Worm (Caenorhabditis elegans): ENCODE measurements around the gene tbc-6.

Gene tbc-6

DNA sequence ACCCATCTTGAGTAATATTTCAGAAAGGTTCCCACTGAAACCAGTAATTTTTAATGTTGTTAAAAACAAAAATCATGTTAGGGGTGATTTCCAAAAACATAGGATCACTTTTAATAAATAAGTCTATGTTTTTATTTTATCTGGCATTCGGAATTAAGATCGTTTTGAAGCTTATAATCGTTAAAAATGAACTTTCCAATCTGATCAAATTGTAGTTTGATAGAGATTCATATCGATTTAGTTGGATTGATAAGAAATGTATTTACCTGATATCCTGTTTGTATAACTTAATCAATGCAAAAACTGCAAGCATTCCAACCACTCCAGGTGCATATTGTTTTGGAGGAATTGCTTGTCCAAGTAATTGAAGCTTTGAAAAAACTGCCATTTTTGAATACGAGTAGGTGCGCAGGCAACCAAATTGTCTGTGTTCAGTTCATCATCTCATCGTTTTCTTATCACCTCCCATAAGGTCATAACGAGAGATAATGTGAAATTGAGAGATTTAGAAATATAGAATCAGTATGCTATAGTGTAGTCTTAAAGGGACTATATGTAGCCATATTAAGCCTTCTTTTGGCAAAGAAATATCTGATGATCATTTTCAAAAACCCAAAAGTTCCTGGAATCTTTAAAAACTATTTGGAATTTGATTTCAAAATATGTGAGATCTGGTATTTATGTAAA lies 39.5 kb downstream of the tbc-6 start, which contains the start of gene pmp-2:
Gene pmp-2 (minus strand): TSS at position 487 of the 687 bp plus-strand sequence.
- TF ChIP-seq elt-2 (tag; optimal IDR thresholded peaks at IDR 0.05) (peak; percentile 42), hlh-30 (tag; optimal IDR thresholded peaks at IDR 0.05; ENCODE audit: insufficient read depth) (no peak)

DNA sequence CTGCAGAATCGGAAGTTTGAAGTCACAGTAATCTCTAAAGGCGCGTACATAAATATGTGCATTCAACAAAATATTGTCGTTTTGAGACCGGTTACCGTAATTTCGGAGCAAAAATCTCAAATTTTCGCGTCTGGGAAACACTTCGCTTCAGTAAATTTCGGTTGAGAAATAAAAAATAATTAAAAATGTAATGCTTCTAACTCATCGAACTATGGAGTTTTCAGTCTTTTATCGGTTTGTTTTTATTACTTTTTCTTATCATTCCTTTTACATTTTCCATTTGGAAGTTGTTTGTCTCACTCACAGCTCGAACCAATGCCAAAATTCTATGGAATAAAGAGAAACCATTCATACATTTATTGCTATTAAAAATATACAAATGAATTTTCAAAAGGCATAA lies 40.3 kb downstream of the tbc-6 start:
- TF ChIP-seq ceh-22 (tag; optimal IDR thresholded peaks at IDR 0.05) (no peak), C38D4.7 (GFP tag; optimal IDR thresholded peaks at IDR 0.05) (no peak), C08G9.2 (tag; optimal IDR thresholded peaks at IDR 0.05) (no peak), ceh-31 (tag; optimal IDR thresholded peaks at IDR 0.05) (no peak), unc-55 (GFP tag; optimal IDR thresholded peaks at IDR 0.05) (no peak), pag-3 (tag; optimal IDR thresholded peaks at IDR 0.05; ENCODE audit: borderline replicate concordance) (no peak), ceh-19 (GFP tag; optimal IDR thresholded peaks at IDR 0.05) (no peak), fkh-10 (GFP tag; optimal IDR thresholded peaks at IDR 0.05) (no peak), dmd-4 (tag; optimal IDR thresholded peaks at IDR 0.05; ENCODE audit: borderline replicate concordance) (no peak), ceh-2 (tag; optimal IDR thresholded peaks at IDR 0.05) (no peak), ets-4 (tag; optimal IDR thresholded peaks at IDR 0.05) (no peak), pros-1 (tag; optimal IDR thresholded peaks at IDR 0.05) (no peak), zip-5 (tag; optimal IDR thresholded peaks at IDR 0.05) (no peak), pax-1 (tag; optimal IDR thresholded peaks at IDR 0.05) (no peak), hlh-6 (tag; optimal IDR thresholded peaks at IDR 0.05) (no peak), tbx-2 (tag; optimal IDR thresholded peaks at IDR 0.05) (no peak)

DNA sequence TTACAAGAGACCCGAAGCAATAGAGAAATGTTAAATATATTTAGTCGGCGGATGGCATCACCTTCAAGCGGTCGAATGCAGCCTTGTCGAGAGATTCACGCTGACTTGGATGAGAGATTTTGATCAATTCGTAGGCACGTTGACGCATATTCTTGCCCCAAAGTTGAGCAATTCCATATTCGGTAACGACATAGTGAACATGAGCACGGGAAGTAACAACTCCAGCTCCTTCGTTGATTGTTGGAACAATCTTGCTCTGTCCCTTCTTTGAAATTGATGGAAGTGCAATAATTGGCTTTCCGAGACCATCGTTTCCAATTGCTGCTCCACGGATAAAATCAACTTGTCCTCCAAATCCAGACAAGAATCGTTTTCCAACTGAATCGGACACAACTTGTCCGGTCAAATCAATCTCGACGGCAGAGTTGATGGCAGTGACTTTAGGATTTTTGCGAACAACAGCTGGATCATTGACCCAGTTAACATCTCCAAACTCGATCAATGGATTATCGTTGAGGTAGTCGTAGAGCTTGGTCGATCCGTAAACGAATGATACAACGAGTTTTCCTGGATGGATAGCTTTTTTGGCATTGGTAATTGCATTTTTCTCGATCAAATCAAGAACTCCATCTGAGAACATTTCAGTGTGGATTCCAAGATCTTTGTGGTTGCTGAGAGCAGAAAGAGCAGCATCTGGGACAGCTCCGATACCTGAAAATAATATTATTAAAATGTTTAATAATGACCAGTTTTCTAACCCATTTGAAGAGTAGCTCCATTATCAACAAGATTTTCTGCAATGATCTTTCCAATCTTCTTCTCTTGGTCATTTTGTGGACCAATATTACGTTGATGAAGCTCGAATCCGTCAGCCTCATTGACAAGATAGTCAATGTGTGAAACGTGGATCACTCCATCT lies 41.0 kb downstream of the tbc-6 start:
- TF ChIP-seq hlh-13 (GFP tag; optimal IDR thresholded peaks at IDR 0.05): no peak
- TF ChIP-seq unc-3 (GFP tag; conservative IDR thresholded peaks at IDR 0.05): no peak
- TF ChIP-seq unc-3 (tag; optimal IDR thresholded peaks at IDR 0.05): no peak
- no peak for TF ChIP-seq unc-42 (tag; optimal IDR thresholded peaks at IDR 0.05)
- no peak for TF ChIP-seq ceh-2 (tag; optimal IDR thresholded peaks at IDR 0.05)
- TF ChIP-seq pag-3 (tag; optimal IDR thresholded peaks at IDR 0.05; ENCODE audit: borderline replicate concordance): no peak
- TF ChIP-seq hlh-6 (tag; optimal IDR thresholded peaks at IDR 0.05): no peak
- TF ChIP-seq ceh-22 (tag; optimal IDR thresholded peaks at IDR 0.05): no peak
- no peak for TF ChIP-seq ceh-45 (GFP tag; IDR thresholded peaks at IDR 0.05)
- TF ChIP-seq gmeb-2 (tag; optimal IDR thresholded peaks at IDR 0.05): no peak
- no peak for TF ChIP-seq ets-4 (tag; optimal IDR thresholded peaks at IDR 0.05)
- no peak for TF ChIP-seq lim-6 (tag; optimal IDR thresholded peaks at IDR 0.05)
- TF ChIP-seq ztf-16 (tag; optimal IDR thresholded peaks at IDR 0.05): no peak
- no peak for TF ChIP-seq ref-2 (tag; optimal IDR thresholded peaks at IDR 0.05)
- TF ChIP-seq mec-3 (tag; optimal IDR thresholded peaks at IDR 0.05; ENCODE audit: borderline replicate concordance): no peak
- no peak for TF ChIP-seq elt-4 (tag; optimal IDR thresholded peaks at IDR 0.05)
- no peak for TF ChIP-seq C38D4.7 (GFP tag; optimal IDR thresholded peaks at IDR 0.05)

DNA sequence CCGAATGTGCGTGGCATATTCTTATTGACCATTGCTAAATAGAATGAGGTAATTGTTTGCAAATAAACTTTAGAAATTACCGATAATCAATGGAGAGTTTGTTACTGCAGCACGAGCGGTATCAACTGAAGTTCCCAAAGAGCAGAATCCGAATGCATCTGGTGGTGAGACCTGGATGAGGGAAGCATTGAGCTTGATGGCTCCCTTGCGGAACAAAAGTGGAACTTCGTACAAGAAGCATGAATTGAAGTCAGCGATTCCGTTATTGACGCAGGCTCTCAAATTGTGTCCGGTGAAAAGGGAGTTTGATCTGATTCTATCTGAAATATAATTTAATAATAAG lies 41.6 kb downstream of the tbc-6 start:
- TF ChIP-seq ceh-45 (GFP tag; IDR thresholded peaks at IDR 0.05) (no peak), pha-4 (tag; optimal IDR thresholded peaks at IDR 0.05) (no peak), nhr-232 (tag; optimal IDR thresholded peaks at IDR 0.05) (no peak), Y22D7AL.16 (tag; optimal IDR thresholded peaks at IDR 0.05) (no peak), ttx-3 (tag; optimal IDR thresholded peaks at IDR 0.05) (no peak), che-1 (tag; optimal IDR thresholded peaks at IDR 0.05) (no peak), ceh-30 (tag; optimal IDR thresholded peaks at IDR 0.05) (no peak), pha-2 (tag; optimal IDR thresholded peaks at IDR 0.05) (no peak), ref-2 (tag; optimal IDR thresholded peaks at IDR 0.05) (no peak), K02D7.2 (tag; optimal IDR thresholded peaks at IDR 0.05) (no peak), ceh-24 (tag; optimal IDR thresholded peaks at IDR 0.05) (no peak), hlh-13 (GFP tag; optimal IDR thresholded peaks at IDR 0.05) (no peak), ceh-9 (tag; optimal IDR thresholded peaks at IDR 0.05) (no peak), ceh-18 (tag; optimal IDR thresholded peaks at IDR 0.05) (no peak)

Data from whole organism, late embryonic.